Worm (Caenorhabditis elegans) whole organism, L4 larva: ENCODE measurements around the gene vab-3.

Experiments used
- D1046.2 ChIP-seq: fragments of 200-800 bp; sonication (Bioruptor generic); IDR thresholded peaks from 2 replicates; pipeline ENCODE4 v1.3.6; 2022; ENCODE audit warnings: missing genetic modification characterization, missing compliant biosample characterization
- F10B5.3 ChIP-seq: sonication (generic microtip); optimal IDR thresholded peaks from 2 replicates; lab custom pipeline; 2016; ENCODE audit warnings: mild to moderate bottlenecking, missing genetic modification characterization, missing compliant biosample characterization
- F26F4.8 ChIP-seq: fragments of 200-800 bp; sonication (Bioruptor generic); conservative IDR thresholded peaks from 2 replicates; pipeline ENCODE4 v1.3.6; 2022; ENCODE audit warnings: missing genetic modification characterization, missing compliant biosample characterization
- R02D3.7 ChIP-seq: fragments of 150-350 bp; sonication (generic microtip); optimal IDR thresholded peaks from 3 replicates; lab custom pipeline; 2014; ENCODE audit warnings: missing biosample characterization, missing genetic modification characterization
- Y105C5A.15 ChIP-seq: fragments of 200-800 bp; sonication (Bioruptor generic); IDR thresholded peaks from 2 replicates; pipeline ENCODE4 v1.3.6; 2022; ENCODE audit warnings: missing genetic modification characterization, missing compliant biosample characterization
- ama-1 ChIP-seq: fragments of 150-350 bp; optimal IDR thresholded peaks from 2 replicates; lab custom pipeline; 2014; ENCODE audit warnings: inconsistent platforms, mixed read lengths
- ceh-20 ChIP-seq: fragments of 200-800 bp; sonication (Bioruptor generic); IDR thresholded peaks from 2 replicates; pipeline ENCODE4 v1.3.6; 2022; ENCODE audit warnings: missing genetic modification reagents, missing genetic modification characterization, missing compliant biosample characterization
- ceh-28 ChIP-seq: fragments of 150-350 bp; optimal IDR thresholded peaks from 2 replicates; lab custom pipeline; 2014; ENCODE audit warnings: missing biosample characterization, missing genetic modification reagents, missing genetic modification characterization
- ceh-44 ChIP-seq: fragments of 200-800 bp; sonication (Bioruptor generic); IDR thresholded peaks from 2 replicates; pipeline ENCODE4 v1.3.6; 2022; ENCODE audit warnings: missing genetic modification reagents, missing genetic modification characterization, missing compliant biosample characterization
- ceh-62 ChIP-seq: sonication (generic microtip); optimal IDR thresholded peaks from 2 replicates; lab custom pipeline; 2017; ENCODE audit warnings: missing biosample characterization, missing genetic modification characterization
- ces-1 ChIP-seq: fragments of 150-350 bp; sonication (generic microtip); optimal IDR thresholded peaks from 4 replicates; lab custom pipeline; 2014; ENCODE audit warnings: missing biosample characterization, missing genetic modification reagents, missing genetic modification characterization
- daf-16 ChIP-seq, 3 experiments: sonication (generic microtip); optimal IDR thresholded peaks; 2 replicates each; lab custom pipeline; 2016 to 2017; ENCODE audit warnings: missing genetic modification characterization in 3 of 3, missing genetic modification reagents in 3 of 3, mild to moderate bottlenecking in 2 of 3, missing compliant biosample characterization in 2 of 3, missing biosample characterization in 1 of 3, moderate library complexity in 1 of 3
- dmd-6 ChIP-seq: fragments of 200-800 bp; sonication (Bioruptor generic); IDR thresholded peaks from 2 replicates; pipeline ENCODE4 v1.3.6; 2022; ENCODE audit warnings: missing genetic modification reagents, missing genetic modification characterization, missing compliant biosample characterization
- dmd-8 ChIP-seq: fragments of 200-800 bp; sonication (Bioruptor generic); IDR thresholded peaks from 2 replicates; pipeline ENCODE4 v1.3.6; 2022; ENCODE audit warnings: missing genetic modification characterization, missing compliant biosample characterization
- dmd-9 ChIP-seq: fragments of 200-800 bp; sonication (Bioruptor generic); IDR thresholded peaks from 2 replicates; pipeline ENCODE4 v1.3.6; 2022; ENCODE audit warnings: missing genetic modification reagents, missing genetic modification characterization, missing compliant biosample characterization
- dpl-1 ChIP-seq: fragments of 150-350 bp; optimal IDR thresholded peaks from 2 replicates; lab custom pipeline; 2014; ENCODE audit warnings: missing biosample characterization, missing genetic modification reagents, missing genetic modification characterization
- dve-1 ChIP-seq: sonication (generic microtip); optimal IDR thresholded peaks from 2 replicates; lab custom pipeline; 2017; ENCODE audit warnings: antibody characterized with exemption, mild to moderate bottlenecking, missing genetic modification characterization, missing compliant biosample characterization; ENCODE audit not compliant: insufficient read depth
- fkh-10 ChIP-seq: fragments of 150-350 bp; optimal IDR thresholded peaks from 2 replicates; lab custom pipeline; 2014; ENCODE audit warnings: missing biosample characterization, missing genetic modification reagents, missing genetic modification characterization
- hlh-11 ChIP-seq: fragments of 200-800 bp; sonication (Bioruptor generic); optimal IDR thresholded peaks from 2 replicates; lab custom pipeline; 2018; ENCODE audit warnings: mild to moderate bottlenecking, missing genetic modification characterization, missing compliant biosample characterization
- hlh-30 ChIP-seq: sonication (generic microtip); optimal IDR thresholded peaks from 2 replicates; lab custom pipeline; 2017; ENCODE audit warnings: antibody characterized with exemption, mild to moderate bottlenecking, missing genetic modification characterization, missing compliant biosample characterization; ENCODE audit not compliant: insufficient read depth
- hmg-1.1 ChIP-seq: fragments of 200-800 bp; sonication (Bioruptor generic); IDR thresholded peaks from 2 replicates; pipeline ENCODE4 v1.3.6; 2022; ENCODE audit warnings: missing genetic modification reagents, missing genetic modification characterization, missing compliant biosample characterization
- lin-15B ChIP-seq: fragments of 150-350 bp; sonication (generic microtip); optimal IDR thresholded peaks from 3 replicates; lab custom pipeline; 2014; ENCODE audit warnings: missing biosample characterization, missing genetic modification characterization
- lin-29 ChIP-seq: fragments of 200-800 bp; sonication (Bioruptor generic); IDR thresholded peaks from 2 replicates; pipeline ENCODE4 v1.3.6; 2022; ENCODE audit warnings: missing genetic modification reagents, missing genetic modification characterization, missing compliant biosample characterization
- lin-39 ChIP-seq: fragments of 150-350 bp; optimal IDR thresholded peaks from 2 replicates; lab custom pipeline; 2014; ENCODE audit warnings: missing biosample characterization, missing genetic modification reagents, missing genetic modification characterization
- madf-9 ChIP-seq: fragments of 200-800 bp; sonication (Bioruptor generic); conservative IDR thresholded peaks from 2 replicates; pipeline ENCODE4 v1.3.6; 2022; ENCODE audit warnings: missing genetic modification reagents, missing genetic modification characterization, missing compliant biosample characterization
- mdl-1 ChIP-seq, 2 experiments: fragments of 150-350 bp in 1 of 2; sonication (generic microtip) in 1 of 2; optimal IDR thresholded peaks; 2 replicates each; lab custom pipeline; 2014 to 2017; ENCODE audit warnings: missing biosample characterization in 2 of 2, missing genetic modification characterization in 2 of 2
- mdt-29 ChIP-seq: fragments of 200-800 bp; sonication (Bioruptor generic); IDR thresholded peaks from 2 replicates; pipeline ENCODE4 v1.3.6; 2022; ENCODE audit warnings: missing genetic modification reagents, missing genetic modification characterization, missing compliant biosample characterization
- mep-1 ChIP-seq: fragments of 150-350 bp; sonication (generic microtip); optimal IDR thresholded peaks from 3 replicates; lab custom pipeline; 2014; ENCODE audit warnings: missing biosample characterization, missing genetic modification characterization
- mes-2 ChIP-seq: sonication (generic microtip); optimal IDR thresholded peaks from 2 replicates; lab custom pipeline; 2016; ENCODE audit warnings: missing genotype, mild to moderate bottlenecking, missing genetic modification characterization, missing compliant biosample characterization; ENCODE audit not compliant: poor library complexity, severe bottlenecking
- mxl-3 ChIP-seq: fragments of 200-800 bp; sonication (Bioruptor generic); optimal IDR thresholded peaks from 2 replicates; lab custom pipeline; 2018; ENCODE audit warnings: mild to moderate bottlenecking, missing genetic modification characterization, missing compliant biosample characterization
- nhr-10 ChIP-seq: fragments of 150-350 bp; optimal IDR thresholded peaks from 2 replicates; lab custom pipeline; 2014; ENCODE audit warnings: missing biosample characterization, missing genetic modification characterization
- nhr-102 ChIP-seq: sonication (generic microtip); optimal IDR thresholded peaks from 2 replicates; lab custom pipeline; 2016; ENCODE audit warnings: mild to moderate bottlenecking, missing genetic modification characterization, moderate library complexity, missing compliant biosample characterization
- nhr-111 ChIP-seq: fragments of 200-800 bp; sonication (Bioruptor generic); optimal IDR thresholded peaks from 2 replicates; lab custom pipeline; 2018; ENCODE audit warnings: mild to moderate bottlenecking, missing genetic modification characterization, missing compliant biosample characterization
- nhr-237 ChIP-seq: sonication (generic microtip); optimal IDR thresholded peaks from 2 replicates; lab custom pipeline; 2017; ENCODE audit warnings: missing biosample characterization, missing genetic modification characterization
- nhr-25 ChIP-seq: sonication (generic microtip); optimal IDR thresholded peaks from 2 replicates; lab custom pipeline; 2017; ENCODE audit warnings: missing genetic modification characterization, mild to moderate bottlenecking, missing compliant biosample characterization, antibody characterized with exemption, moderate library complexity, borderline replicate concordance; ENCODE audit not compliant: insufficient read depth
- nhr-28 ChIP-seq: fragments of 150-350 bp; optimal IDR thresholded peaks from 2 replicates; lab custom pipeline; 2014; ENCODE audit warnings: missing biosample characterization, missing genetic modification characterization
- nhr-41 ChIP-seq: fragments of 200-800 bp; sonication (Bioruptor generic); IDR thresholded peaks from 2 replicates; pipeline ENCODE4 v1.3.6; 2022; ENCODE audit warnings: missing genetic modification reagents, missing genetic modification characterization, missing compliant biosample characterization
- nhr-42 ChIP-seq: fragments of 200-800 bp; sonication (Bioruptor generic); IDR thresholded peaks from 2 replicates; pipeline ENCODE4 v1.3.6; 2022; ENCODE audit warnings: missing genetic modification characterization, missing compliant biosample characterization
- snpc-1.2 ChIP-seq: fragments of 200-800 bp; sonication (Bioruptor generic); IDR thresholded peaks from 2 replicates; pipeline ENCODE4 v1.3.6; 2022; ENCODE audit warnings: missing genetic modification reagents, missing genetic modification characterization, missing compliant biosample characterization
- spr-3 ChIP-seq: fragments of 200-800 bp; sonication (Bioruptor generic); optimal IDR thresholded peaks from 2 replicates; lab custom pipeline; 2018; ENCODE audit warnings: mild to moderate bottlenecking, missing genetic modification characterization, missing compliant biosample characterization
- unc-39 ChIP-seq: sonication (generic microtip); optimal IDR thresholded peaks from 2 replicates; lab custom pipeline; 2017; ENCODE audit warnings: missing biosample characterization, missing genetic modification characterization
- unc-62 ChIP-seq, 3 experiments: fragments of 150-350 bp in 1 of 3; sonication (generic microtip); optimal IDR thresholded peaks in 2 of 3; peaks in 1 of 3; 1 replicate in 1 of 3; 2 replicates in 2 of 3; lab custom pipeline; 2014 to 2017; ENCODE audit warnings: missing biosample characterization in 3 of 3, missing genetic modification characterization in 3 of 3, missing genetic modification reagents in 3 of 3, missing genotype in 1 of 3
- zag-1 ChIP-seq: fragments of 150-350 bp; optimal IDR thresholded peaks from 2 replicates; lab custom pipeline; 2014; ENCODE audit warnings: missing biosample characterization, missing genetic modification characterization
- zfp-3 ChIP-seq: fragments of 200-800 bp; sonication (Bioruptor generic); conservative IDR thresholded peaks from 2 replicates; pipeline ENCODE4 v1.3.6; 2022; ENCODE audit warnings: missing genetic modification reagents, missing genetic modification characterization, missing compliant biosample characterization
- ztf-7 ChIP-seq: fragments of 150-350 bp; optimal IDR thresholded peaks from 2 replicates; lab custom pipeline; 2014; ENCODE audit warnings: missing biosample characterization, missing genetic modification characterization

The vab-3 gene

DNA sequence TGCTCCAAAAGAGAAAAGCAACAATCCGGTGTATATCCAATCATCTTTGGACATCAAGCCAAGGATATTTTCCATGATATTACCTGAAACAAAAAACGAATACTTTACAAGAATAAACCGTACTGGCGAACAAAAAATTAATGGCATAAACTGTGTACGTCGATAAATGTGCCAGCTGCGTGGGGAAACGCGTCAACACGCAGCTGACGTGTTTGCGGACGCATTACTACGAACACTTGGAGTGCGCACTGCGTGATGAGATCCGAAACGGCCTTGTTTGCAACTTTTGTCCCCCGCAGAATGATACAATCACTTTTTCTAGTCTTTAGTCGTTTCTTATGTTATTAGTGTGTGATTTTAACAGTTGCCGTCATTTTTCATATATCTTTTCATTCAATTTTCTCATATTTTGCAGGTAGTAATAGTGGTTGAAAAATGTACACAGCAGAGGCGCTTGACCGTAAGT lies 24.8 kb downstream of the vab-3 start, which contains the start of the genes mboa-7 and git-1 (continued):
- TF ChIP-seq ztf-7 (no peak), ama-1 (no peak), ceh-20 (GFP tag; lab: Robert Waterston, UW) (no peak), nhr-10 (no peak), snpc-1.2 (GFP tag; lab: Robert Waterston, UW) (no peak), mes-2 (tag; lab: Kevin White, UChicago) (peak; percentile 73), ceh-44 (GFP tag; lab: Robert Waterston, UW) (no peak), madf-9 (GFP tag; lab: Robert Waterston, UW) (no peak), R02D3.7 (no peak), lin-29 (GFP tag; lab: Robert Waterston, UW) (no peak), zfp-3 (GFP tag; lab: Robert Waterston, UW) (no peak), ceh-28 (tag; lab: Kevin White, UChicago) (no peak), ceh-62 (no peak), nhr-102 (no peak), nhr-111 (GFP tag; lab: Kevin White, UChicago) (no peak), nhr-25 (tag; lab: Kevin White, UChicago) (peak; percentile 38), mdt-29 (GFP tag; lab: Robert Waterston, UW) (no peak), zag-1 (no peak), spr-3 (no peak), hlh-30 (peak; percentile 55), dmd-9 (GFP tag; lab: Robert Waterston, UW) (no peak), hmg-1.1 (peak; percentile 74)

DNA sequence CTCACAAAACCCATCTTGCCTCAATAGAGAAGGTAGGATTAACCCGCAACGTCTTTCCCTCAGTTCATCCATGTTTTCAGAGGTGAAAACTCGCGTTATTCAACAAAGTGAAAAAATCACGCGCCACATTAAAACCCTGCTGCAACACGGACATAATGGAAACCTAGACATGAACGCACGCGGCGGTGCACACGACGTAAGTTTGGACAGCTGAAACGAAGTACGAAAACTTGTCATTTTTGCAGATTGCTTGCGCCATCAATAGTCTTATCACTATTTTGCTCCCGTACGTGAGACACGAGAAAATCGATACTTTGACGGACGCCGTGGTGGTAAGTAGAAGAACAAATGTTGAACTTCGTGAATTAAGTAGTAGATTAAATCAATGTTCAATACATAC lies 27.7 kb downstream of the vab-3 start:
- TF ChIP-seq lin-15B (tag; lab: Kevin White, UChicago) = no peak
- peak; percentile 58 for TF ChIP-seq hlh-11 (tag; lab: Kevin White, UChicago)
- no peak for TF ChIP-seq nhr-41
- TF ChIP-seq dve-1 (tag; lab: Kevin White, UChicago) = peak; percentile 50
- no peak for TF ChIP-seq nhr-10
- no peak for TF ChIP-seq dmd-8 (GFP tag; lab: Robert Waterston, UW)
- no peak for TF ChIP-seq lin-39 (tag; lab: Kevin White, UChicago)
- peak; percentile 20 for TF ChIP-seq nhr-28
- no peak for TF ChIP-seq nhr-237 (tag; lab: Kevin White, UChicago)
- peak; percentile 67 for TF ChIP-seq hlh-30
- no peak for TF ChIP-seq daf-16 (GFP tag; optimal IDR thresholded peaks at IDR 0.05; lab: Kevin White, UChicago)
- TF ChIP-seq daf-16 (tag; optimal IDR thresholded peaks at IDR 0.05; lab: Kevin White, UChicago) = peak; percentile 57
- peak; percentile 73 for TF ChIP-seq dmd-6 (GFP tag; lab: Robert Waterston, UW)
- peak in 1 of 2 experiments; percentile 14 for TF ChIP-seq unc-62 (GFP tag; optimal IDR thresholded peaks at IDR 0.05 in 1 of 2; lab: Kevin White, UChicago)
- TF ChIP-seq unc-62 (tag; optimal IDR thresholded peaks at IDR 0.05; lab: Kevin White, UChicago) = no peak
- TF ChIP-seq mdl-1 (tag; optimal IDR thresholded peaks at IDR 0.05; lab: Kevin White, UChicago) = peak in 1 of 2 experiments; percentile 37
- TF ChIP-seq mes-2 (tag; lab: Kevin White, UChicago) = peak; percentile 8

DNA sequence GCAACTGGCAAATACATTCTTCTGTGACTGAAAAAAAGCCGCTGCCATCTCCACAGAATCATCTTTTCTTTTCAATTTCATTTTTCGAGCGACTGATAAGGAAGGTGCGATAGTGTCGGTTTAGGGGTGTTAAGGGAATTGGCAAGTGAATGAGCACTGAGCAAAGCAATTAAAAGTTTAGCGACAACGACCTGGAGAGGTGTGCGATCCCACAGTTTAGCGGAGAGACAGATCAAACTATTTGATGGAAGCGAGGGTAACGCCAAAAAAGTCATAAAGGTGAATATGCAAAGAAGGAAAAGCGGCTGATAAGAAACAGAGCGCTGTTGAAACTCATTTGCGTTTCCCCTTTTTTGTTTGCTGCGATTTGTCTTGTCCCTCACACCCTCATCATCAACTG lies 29.3 kb downstream of the vab-3 start, which contains the start of the genes F14F3.5 and slcf-1:
F14F3.5 (minus strand) TSS at position 234 of the 400 bp plus-strand sequence.
slcf-1 (plus strand) TSS at position 302 of the 400 bp plus-strand sequence.
- no peak for TF ChIP-seq nhr-42
- TF ChIP-seq dpl-1 (GFP tag; lab: Kevin White, UChicago) = no peak
- TF ChIP-seq spr-3 = no peak
- no peak for TF ChIP-seq mdt-29 (GFP tag; lab: Robert Waterston, UW)
- TF ChIP-seq D1046.2 (GFP tag; lab: Robert Waterston, UW) = no peak
- no peak for TF ChIP-seq mxl-3
- peak; percentile 40 for TF ChIP-seq hlh-11 (tag; lab: Kevin White, UChicago)
- TF ChIP-seq nhr-41 = no peak
- TF ChIP-seq mdl-1 (tag; optimal IDR thresholded peaks at IDR 0.05; lab: Kevin White, UChicago) = no peak
- TF ChIP-seq ceh-28 (tag; lab: Kevin White, UChicago) = no peak
- TF ChIP-seq dmd-6 (GFP tag; lab: Robert Waterston, UW) = peak; percentile 51
- peak; percentile 51 for TF ChIP-seq dve-1 (tag; lab: Kevin White, UChicago)
- no peak for TF ChIP-seq zfp-3 (GFP tag; lab: Robert Waterston, UW)
- peak in 1 of 2 experiments; percentile 61 for TF ChIP-seq unc-62 (GFP tag; optimal IDR thresholded peaks at IDR 0.05 in 1 of 2; lab: Kevin White, UChicago)
- no peak for TF ChIP-seq unc-62 (tag; optimal IDR thresholded peaks at IDR 0.05; lab: Kevin White, UChicago)
- TF ChIP-seq unc-39 = no peak
- TF ChIP-seq F26F4.8 = no peak
- TF ChIP-seq mep-1 (tag; lab: Kevin White, UChicago) = no peak
- no peak for TF ChIP-seq ces-1
- no peak for TF ChIP-seq daf-16 (GFP tag; optimal IDR thresholded peaks at IDR 0.05; lab: Kevin White, UChicago)
- TF ChIP-seq daf-16 (tag; optimal IDR thresholded peaks at IDR 0.05; lab: Kevin White, UChicago) = peak; percentile 49
- TF ChIP-seq F10B5.3 (tag; lab: Kevin White, UChicago) = no peak
- no peak for TF ChIP-seq Y105C5A.15 (GFP tag; lab: Robert Waterston, UW)
- no peak for TF ChIP-seq fkh-10
